Fruit fly (Drosophila melanogaster) whole organism, pupa: ENCODE measurements around the gene CG4025.

ENCODE experiments used
- CG10348 ChIP-seq: fragments of 200-800 bp; sonication (Bioruptor generic); IDR thresholded peaks from 2 replicates; pipeline ENCODE4 v1.3.6; 2022; ENCODE audit warnings: missing biosample characterization, missing genetic modification characterization
- CG12605 ChIP-seq: fragments of 200-800 bp; sonication (Bioruptor generic); IDR thresholded peaks from 2 replicates; pipeline ENCODE4 v1.3.6; 2022; ENCODE audit warnings: missing biosample characterization, missing genetic modification characterization
- CG13204 ChIP-seq: fragments of 200-800 bp; sonication (Bioruptor generic); optimal IDR thresholded peaks from 2 replicates; lab custom pipeline; 2018; ENCODE audit warnings: missing biosample characterization, mild to moderate bottlenecking, missing genetic modification characterization, moderate library complexity
- CG14655 ChIP-seq: fragments of 200-800 bp; sonication (Bioruptor generic); optimal IDR thresholded peaks from 3 replicates; lab custom pipeline; 2017; ENCODE audit warnings: mild to moderate bottlenecking, missing biosample characterization, missing genetic modification reagents, missing genetic modification characterization
- CG15710 ChIP-seq: fragments of 200-800 bp; sonication (Bioruptor generic); optimal IDR thresholded peaks from 2 replicates; lab custom pipeline; 2018; ENCODE audit warnings: missing biosample characterization, mild to moderate bottlenecking, missing genetic modification characterization, moderate library complexity
- CG17806 ChIP-seq: fragments of 200-800 bp; sonication (Bioruptor generic); optimal IDR thresholded peaks from 2 replicates; lab custom pipeline; 2018; ENCODE audit warnings: missing biosample characterization, mild to moderate bottlenecking, missing genetic modification characterization, moderate library complexity
- CG32121 ChIP-seq: fragments of 200-800 bp; sonication (Bioruptor generic); IDR thresholded peaks from 2 replicates; pipeline ENCODE4 v1.3.6; 2022; ENCODE audit warnings: missing biosample characterization, missing genetic modification characterization
- CG34367 ChIP-seq: fragments of 200-800 bp; sonication (Bioruptor generic); optimal IDR thresholded peaks from 2 replicates; lab custom pipeline; 2018; ENCODE audit warnings: missing biosample characterization, mild to moderate bottlenecking, missing genetic modification characterization
- CG4496 ChIP-seq: fragments of 200-800 bp; sonication (Bioruptor generic); IDR thresholded peaks from 3 replicates; pipeline ENCODE4 v1.3.6; 2022; ENCODE audit warnings: missing biosample characterization, missing genetic modification characterization
- CG8159 ChIP-seq: fragments of 200-800 bp; sonication (Bioruptor generic); optimal IDR thresholded peaks from 3 replicates; lab custom pipeline; 2018; ENCODE audit warnings: missing biosample characterization, mild to moderate bottlenecking, missing genetic modification characterization, moderate library complexity
- CG8301 ChIP-seq: fragments of 200-800 bp; sonication (Bioruptor generic); optimal IDR thresholded peaks from 2 replicates; lab custom pipeline; 2018; ENCODE audit warnings: missing biosample characterization, mild to moderate bottlenecking, missing genetic modification characterization
- CG9948 ChIP-seq: fragments of 200-800 bp; sonication (Bioruptor generic); optimal IDR thresholded peaks from 2 replicates; lab custom pipeline; 2018; ENCODE audit warnings: missing biosample characterization, mild to moderate bottlenecking, missing genetic modification characterization, moderate library complexity
- D1 ChIP-seq: fragments of 200-800 bp; sonication (Bioruptor generic); optimal IDR thresholded peaks from 2 replicates; lab custom pipeline; 2018; ENCODE audit warnings: missing biosample characterization, mild to moderate bottlenecking, missing genetic modification characterization, moderate library complexity
- EcR ChIP-seq: fragments of 200-800 bp; sonication (Bioruptor generic); optimal IDR thresholded peaks from 3 replicates; lab custom pipeline; 2019; ENCODE audit warnings: missing biosample characterization, missing genetic modification characterization, mild to moderate bottlenecking, moderate library complexity, missing genetic modification reagents
- Ets98B ChIP-seq: fragments of 200-800 bp; sonication (Bioruptor generic); IDR thresholded peaks from 2 replicates; pipeline ENCODE4 v1.3.6; 2022; ENCODE audit warnings: missing biosample characterization, missing genetic modification characterization
- Pif1A ChIP-seq: fragments of 200-800 bp; sonication (Bioruptor generic); optimal IDR thresholded peaks from 3 replicates; lab custom pipeline; 2016; ENCODE audit warnings: missing biosample characterization, missing genetic modification characterization
- Pif1B ChIP-seq: fragments of 200-800 bp; sonication (Bioruptor generic); optimal IDR thresholded peaks from 3 replicates; lab custom pipeline; 2016; ENCODE audit warnings: missing biosample characterization, missing genetic modification characterization
- Snoo ChIP-seq: fragments of 200-800 bp; sonication (Bioruptor generic); optimal IDR thresholded peaks from 3 replicates; lab custom pipeline; 2017; ENCODE audit warnings: missing biosample characterization, mild to moderate bottlenecking, missing genetic modification characterization, inconsistent platforms
- fd96Ca ChIP-seq: fragments of 200-800 bp; sonication (Bioruptor generic); IDR thresholded peaks from 3 replicates; pipeline ENCODE4 v1.3.6; 2022; ENCODE audit warnings: missing biosample characterization, missing genetic modification characterization
- gl ChIP-seq: fragments of 200-800 bp; sonication (Bioruptor generic); optimal IDR thresholded peaks from 2 replicates; lab custom pipeline; 2018; ENCODE audit warnings: missing biosample characterization, mild to moderate bottlenecking, missing genetic modification characterization
- rn ChIP-seq: fragments of 200-800 bp; sonication (Bioruptor generic); IDR thresholded peaks from 2 replicates; pipeline ENCODE4 v1.3.6; 2022; ENCODE audit warnings: missing biosample characterization, missing genetic modification characterization

Gene CG4025

dm6 chrX:2050070-2050899 is 26.5 kb upstream of the CG4025 start, which contains the start of gene moody:
Gene moody (minus strand): TSS chrX:2050120.
- peak; percentile 92 for TF ChIP-seq CG10348 (GFP tag; lab: Robert Waterston, UW)
- TF ChIP-seq CG32121 = peak; percentile 99
- peak; percentile 68 for TF ChIP-seq CG9948 (tag; lab: Kevin White, UChicago)
- peak; percentile 93 for TF ChIP-seq rn (GFP tag; lab: Robert Waterston, UW)
- peak; percentile 97 for TF ChIP-seq CG13204 (GFP tag; lab: Kevin White, UChicago)
- TF ChIP-seq CG34367 = peak; percentile 82
- peak; percentile 97 for TF ChIP-seq CG12605 (GFP tag; lab: Robert Waterston, UW)
- TF ChIP-seq EcR (GFP tag; lab: Kevin White, UChicago) = peak; percentile 56
- no peak for TF ChIP-seq D1
- TF ChIP-seq CG14655 (GFP tag; lab: Kevin White, UChicago) = peak; percentile 92
- TF ChIP-seq Pif1B (GFP tag; lab: Kevin White, UChicago) = peak; percentile 90
- peak; percentile 93 for TF ChIP-seq Snoo (tag; lab: Kevin White, UChicago)
- peak; percentile 84 for TF ChIP-seq CG17806
- peak; percentile 87 for TF ChIP-seq CG8301 (tag; lab: Kevin White, UChicago)
- peak; percentile 99 for TF ChIP-seq Ets98B
- peak; percentile 84 for TF ChIP-seq gl
- TF ChIP-seq Pif1A (GFP tag; lab: Kevin White, UChicago) = peak; percentile 90
- TF ChIP-seq fd96Ca (GFP tag; lab: Robert Waterston, UW) = peak; percentile 99
- peak; percentile 84 for TF ChIP-seq CG8159 (tag; lab: Kevin White, UChicago)
- peak; percentile 86 for TF ChIP-seq CG15710 (tag; lab: Kevin White, UChicago)
- TF ChIP-seq CG4496 (GFP tag; lab: Robert Waterston, UW) = peak; percentile 99

- peak; percentile 19 for TF ChIP-seq CG13204 (GFP tag; lab: Kevin White, UChicago)
- no peak for TF ChIP-seq Pif1A (GFP tag; lab: Kevin White, UChicago)
- no peak for TF ChIP-seq Snoo (tag; lab: Kevin White, UChicago)
- peak; percentile 29 for TF ChIP-seq CG8159 (tag; lab: Kevin White, UChicago)
- peak; percentile 4 for TF ChIP-seq CG34367
- TF ChIP-seq Ets98B = no peak
- TF ChIP-seq CG8301 (tag; lab: Kevin White, UChicago) = peak; percentile 30
- no peak for TF ChIP-seq fd96Ca (GFP tag; lab: Robert Waterston, UW)
- TF ChIP-seq CG15710 (tag; lab: Kevin White, UChicago) = peak; percentile 38
- TF ChIP-seq CG32121 = no peak
- TF ChIP-seq CG4496 (GFP tag; lab: Robert Waterston, UW) = peak; percentile 38; the same call in 1 of the 3 replicates
- no peak for TF ChIP-seq CG17806
- no peak for TF ChIP-seq CG12605 (GFP tag; lab: Robert Waterston, UW)
- TF ChIP-seq Pif1B (GFP tag; lab: Kevin White, UChicago) = no peak
- TF ChIP-seq D1 = no peak
- TF ChIP-seq rn (GFP tag; lab: Robert Waterston, UW) = no peak
- no peak for TF ChIP-seq EcR (GFP tag; lab: Kevin White, UChicago)
- TF ChIP-seq gl = no peak
- TF ChIP-seq CG14655 (GFP tag; lab: Kevin White, UChicago) = no peak
- no peak for TF ChIP-seq CG9948 (tag; lab: Kevin White, UChicago)
- TF ChIP-seq, all 21 proteins: peak for 6
Measured at dm6 chrX:2061119-2061518, 15.6 kb upstream of the CG4025 start.

dm6 chrX:2061849-2062248 is 14.9 kb upstream of the CG4025 start, which contains the start of gene Sik2:
Gene Sik2 (minus strand): TSS chrX:2061915.
- TF ChIP-seq Pif1B (GFP tag; lab: Kevin White, UChicago) (no peak), CG13204 (GFP tag; lab: Kevin White, UChicago) (no peak), gl (no peak), CG4496 (GFP tag; lab: Robert Waterston, UW) (peak; percentile 31; the same call in 1 of the 3 replicates)

- TF ChIP-seq CG10348 (GFP tag; lab: Robert Waterston, UW) = no peak
- no peak for TF ChIP-seq CG8301 (tag; lab: Kevin White, UChicago)
- TF ChIP-seq CG15710 (tag; lab: Kevin White, UChicago) = no peak
- TF ChIP-seq gl = no peak
- no peak for TF ChIP-seq fd96Ca (GFP tag; lab: Robert Waterston, UW)
- TF ChIP-seq CG4496 (GFP tag; lab: Robert Waterston, UW) = no peak
- no peak for TF ChIP-seq CG8159 (tag; lab: Kevin White, UChicago)
- no peak for TF ChIP-seq CG17806
- TF ChIP-seq CG34367 = no peak
- no peak for TF ChIP-seq CG32121
- TF ChIP-seq CG14655 (GFP tag; lab: Kevin White, UChicago) = no peak
- no peak for TF ChIP-seq CG9948 (tag; lab: Kevin White, UChicago)
- no peak for TF ChIP-seq EcR (GFP tag; lab: Kevin White, UChicago)
- TF ChIP-seq CG12605 (GFP tag; lab: Robert Waterston, UW) = no peak
- no peak for TF ChIP-seq Pif1A (GFP tag; lab: Kevin White, UChicago)
- no peak for TF ChIP-seq Snoo (tag; lab: Kevin White, UChicago)
- no peak for TF ChIP-seq rn (GFP tag; lab: Robert Waterston, UW)
- TF ChIP-seq CG13204 (GFP tag; lab: Kevin White, UChicago) = no peak
- no peak for TF ChIP-seq D1
- no peak for TF ChIP-seq Ets98B
- TF ChIP-seq, all 21 proteins: peak for 0
Measured at dm6 chrX:2065073-2065472, 11.7 kb upstream of the CG4025 start, which contains the start of gene CG4281. Gene CG4281 (minus strand): TSS chrX:2065142.

- no peak for TF ChIP-seq gl
- TF ChIP-seq CG32121 = no peak
- no peak for TF ChIP-seq Ets98B
- no peak for TF ChIP-seq CG8159 (tag; lab: Kevin White, UChicago)
- no peak for TF ChIP-seq CG9948 (tag; lab: Kevin White, UChicago)
- no peak for TF ChIP-seq Pif1B (GFP tag; lab: Kevin White, UChicago)
- no peak for TF ChIP-seq CG15710 (tag; lab: Kevin White, UChicago)
- no peak for TF ChIP-seq Pif1A (GFP tag; lab: Kevin White, UChicago)
- TF ChIP-seq CG13204 (GFP tag; lab: Kevin White, UChicago) = no peak
Measured at dm6 chrX:2066259-2066658, 10.5 kb upstream of the CG4025 start, which contains the start of gene CG14054. Gene CG14054 (minus strand): TSS chrX:2066359.
